Worm (Caenorhabditis elegans) whole organism, young adult: Measurements from ENCODE around the gene fahd-1.

Experiments
- F39B2.1 ChIP-seq: fragments of 200-800 bp; sonication (Bioruptor generic); IDR thresholded peaks from 2 replicates; pipeline ENCODE4 v1.3.6; 2022; ENCODE audit warnings: missing genetic modification reagents, missing genetic modification characterization, missing compliant biosample characterization
- F49E8.2 ChIP-seq: sonication (generic microtip); optimal IDR thresholded peaks from 3 replicates; lab custom pipeline; 2017; ENCODE audit warnings: missing genetic modification characterization, mild to moderate bottlenecking, missing compliant biosample characterization, antibody characterized with exemption, moderate library complexity; ENCODE audit not compliant: insufficient read depth
- Y67H2A.10 ChIP-seq: fragments of 200-800 bp; sonication (Bioruptor generic); conservative IDR thresholded peaks from 2 replicates; pipeline ENCODE4 v1.3.6; 2022; ENCODE audit warnings: missing genetic modification reagents, missing genetic modification characterization, missing compliant biosample characterization
- ama-1 ChIP-seq, 3 experiments: fragments of 150-350 bp in 1 of 3; sonication (generic microtip) in 2 of 3; optimal IDR thresholded peaks; 2 replicates each; lab custom pipeline; 2014 to 2018; ENCODE audit warnings: missing biosample characterization in 2 of 3, missing genetic modification characterization in 2 of 3, missing genetic modification reagents in 2 of 3
- ets-4 ChIP-seq: fragments of 200-800 bp; sonication (Bioruptor generic); optimal IDR thresholded peaks from 2 replicates; lab custom pipeline; 2018; ENCODE audit warnings: mild to moderate bottlenecking, missing genetic modification characterization, missing compliant biosample characterization
- fkh-3 ChIP-seq: sonication (generic microtip); optimal IDR thresholded peaks from 2 replicates; lab custom pipeline; 2016; ENCODE audit warnings: mild to moderate bottlenecking, missing genetic modification characterization, missing compliant biosample characterization
- let-607 ChIP-seq, 2 experiments: fragments of 200-800 bp in 1 of 2; sonication (Bioruptor generic) in 1 of 2; sonication (generic microtip) in 1 of 2; optimal IDR thresholded peaks; 2 replicates each; lab custom pipeline; 2016 to 2018; ENCODE audit warnings: mild to moderate bottlenecking in 2 of 2, missing compliant biosample characterization in 2 of 2, missing genetic modification characterization in 2 of 2, moderate library complexity in 2 of 2, missing genotype in 1 of 2
- lin-54 ChIP-seq: fragments of 200-800 bp; sonication (Bioruptor generic); optimal IDR thresholded peaks from 2 replicates; lab custom pipeline; 2018; ENCODE audit warnings: mild to moderate bottlenecking, missing genetic modification characterization, missing compliant biosample characterization
- lir-1 ChIP-seq: fragments of 200-800 bp; sonication (Bioruptor generic); conservative IDR thresholded peaks from 2 replicates; pipeline ENCODE4 v1.3.6; 2022; ENCODE audit warnings: missing genetic modification reagents, missing genetic modification characterization, missing compliant biosample characterization
- somi-1 ChIP-seq: fragments of 200-800 bp; sonication (Bioruptor generic); optimal IDR thresholded peaks from 2 replicates; lab custom pipeline; 2018; ENCODE audit warnings: mild to moderate bottlenecking, missing genetic modification characterization, missing compliant biosample characterization

DNA sequence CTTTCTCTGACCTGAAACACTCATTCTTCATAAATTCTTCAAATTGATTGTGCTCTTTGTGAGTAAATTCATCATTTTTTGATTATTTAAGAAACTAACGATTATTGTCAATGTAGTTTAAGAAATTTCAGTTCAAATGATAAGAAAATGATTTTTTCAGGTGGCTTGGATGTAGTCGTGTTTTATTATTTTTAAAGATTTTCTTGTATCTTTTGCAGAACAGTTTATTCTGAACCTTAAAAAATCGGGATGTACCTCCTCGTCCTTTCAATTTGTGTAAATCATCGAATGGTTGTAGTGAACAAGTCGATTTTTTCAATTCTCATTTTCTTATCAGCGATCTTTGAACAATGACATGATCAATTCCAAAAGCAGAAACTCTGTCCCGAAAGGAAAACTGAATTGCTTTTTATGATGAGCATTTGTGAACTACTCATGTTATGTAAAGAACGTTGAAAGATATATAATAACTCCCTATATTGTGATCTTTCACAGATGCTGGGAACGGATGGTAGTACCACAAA, 26.8 kb upstream of the fahd-1 start, which contains the start of gene slc-17.3:
- TF ChIP-seq ets-4 (no peak), somi-1 (GFP tag; lab: Kevin White, UChicago) (no peak), fkh-3 (tag; lab: Kevin White, UChicago) (no peak), F49E8.2 (tag; lab: Kevin White, UChicago) (no peak), lir-1 (GFP tag; lab: Robert Waterston, UW) (no peak), let-607 (tag; optimal IDR thresholded peaks at IDR 0.05; lab: Kevin White, UChicago) (no peak), lin-54 (GFP tag; lab: Kevin White, UChicago) (no peak), Y67H2A.10 (GFP tag; lab: Robert Waterston, UW) (no peak), ama-1 (optimal IDR thresholded peaks at IDR 0.05; lab: Kevin White, UChicago) (no peak), ama-1 (GFP tag; optimal IDR thresholded peaks at IDR 0.05; lab: Kevin White, UChicago) (no peak), F39B2.1 (GFP tag; lab: Robert Waterston, UW) (no peak)
